Worm (Caenorhabditis elegans) whole organism, L4/young adult: Measurements from ENCODE around the gene gcna-1.

Source experiments
- W03F9.2 ChIP-seq: fragments of 150-350 bp; optimal IDR thresholded peaks from 2 replicates; lab custom pipeline; 2014; ENCODE audit warnings: missing biosample characterization, missing genetic modification characterization
- dao-5 ChIP-seq: sonication (generic microtip); optimal IDR thresholded peaks from 2 replicates; lab custom pipeline; 2016; ENCODE audit warnings: missing genotype, missing genetic modification characterization, moderate library complexity, missing compliant biosample characterization
- him-1 ChIP-seq: sonication (generic microtip); optimal IDR thresholded peaks from 2 replicates; lab custom pipeline; 2016; ENCODE audit warnings: missing genotype, missing genetic modification reagents, missing genetic modification characterization, missing compliant biosample characterization

DNA sequence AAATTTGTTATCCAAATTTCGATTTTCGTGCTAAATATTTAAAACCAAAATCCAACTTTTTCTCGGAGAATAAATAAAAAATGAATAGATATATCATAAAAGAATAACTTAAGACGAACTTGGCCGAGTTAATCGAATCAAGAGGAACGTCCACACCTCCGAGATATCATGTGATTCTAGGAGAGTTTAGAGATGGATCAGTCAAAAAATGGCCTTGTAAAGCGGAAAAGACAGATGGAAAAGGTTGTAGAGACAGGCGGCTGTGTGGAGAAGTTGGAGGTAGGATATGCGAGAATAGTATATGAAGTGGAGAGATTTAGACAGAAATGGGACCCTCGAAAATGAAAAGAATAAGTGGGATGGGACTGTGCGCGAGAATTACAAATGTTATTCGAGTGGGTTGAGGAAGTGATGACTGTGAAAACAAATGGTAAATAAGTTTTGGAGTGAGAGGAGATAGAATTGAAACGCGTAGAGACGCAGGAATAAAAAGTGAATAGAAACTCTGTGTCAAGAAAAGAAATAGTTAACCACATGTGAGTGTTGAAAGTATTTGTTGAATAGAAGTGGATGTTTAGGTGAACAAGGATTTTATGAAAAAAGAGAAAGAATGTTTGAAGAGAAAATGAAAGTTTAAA is 26.0 kb downstream of the gcna-1 start:
- TF ChIP-seq him-1 (tag; lab: Kevin White, UChicago) = no peak
- TF ChIP-seq dao-5 (tag; lab: Kevin White, UChicago) = no peak
- no peak for TF ChIP-seq W03F9.2
